Worm (Caenorhabditis elegans) whole organism, early embryonic: ENCODE results near the gene ncx-3.
"Not testable (repeated sequence)": the region's sequence is repeated elsewhere in the genome, so short reads cannot be mapped to it uniquely, and the experiment has no call there.

Source experiments
- B0310.2 ChIP-seq: sonication (generic microtip); optimal IDR thresholded peaks from 2 replicates; lab custom pipeline; 2016; ENCODE audit warnings: mild to moderate bottlenecking, missing genetic modification characterization, missing compliant biosample characterization
- F13C5.2 ChIP-seq: sonication (generic microtip); optimal IDR thresholded peaks from 2 replicates; lab custom pipeline; 2017; ENCODE audit warnings: mild to moderate bottlenecking, missing genetic modification characterization, inconsistent platforms, missing compliant biosample characterization
- aly-1 ChIP-seq: sonication (generic microtip); optimal IDR thresholded peaks from 2 replicates; lab custom pipeline; 2016; ENCODE audit warnings: missing genetic modification characterization, missing compliant biosample characterization
- ama-1 ChIP-seq: fragments of 150-350 bp; optimal IDR thresholded peaks from 2 replicates; lab custom pipeline; 2014
- ceh-13 ChIP-seq: fragments of 200-800 bp; sonication (Bioruptor generic); optimal IDR thresholded peaks from 2 replicates; lab custom pipeline; 2018; ENCODE audit warnings: mild to moderate bottlenecking, missing genetic modification characterization, missing compliant biosample characterization
- ceh-36 ChIP-seq: sonication (generic microtip); optimal IDR thresholded peaks from 2 replicates; lab custom pipeline; 2016; ENCODE audit warnings: missing genetic modification characterization, inconsistent platforms, missing compliant biosample characterization
- ets-7 ChIP-seq: sonication (generic microtip); optimal IDR thresholded peaks from 2 replicates; lab custom pipeline; 2016; ENCODE audit warnings: missing genotype, missing genetic modification characterization, missing compliant biosample characterization
- flt-1 ChIP-seq: fragments of 200-800 bp; sonication (Bioruptor generic); IDR thresholded peaks from 2 replicates; pipeline ENCODE4 v1.3.6; 2022; ENCODE audit warnings: missing genetic modification characterization, missing compliant biosample characterization
- hmbx-1 ChIP-seq: sonication (generic microtip); optimal IDR thresholded peaks from 2 replicates; lab custom pipeline; 2016; ENCODE audit warnings: mild to moderate bottlenecking, missing genetic modification characterization, missing compliant biosample characterization
- hmg-4 ChIP-seq: fragments of 200-800 bp; sonication (Bioruptor generic); optimal IDR thresholded peaks from 2 replicates; lab custom pipeline; 2018; ENCODE audit warnings: mild to moderate bottlenecking, missing genetic modification characterization, missing compliant biosample characterization
- hnd-1 ChIP-seq: sonication (generic microtip); optimal IDR thresholded peaks from 2 replicates; lab custom pipeline; 2016; ENCODE audit warnings: missing genetic modification characterization, missing compliant biosample characterization
- pes-1 ChIP-seq: fragments of 200-800 bp; sonication (Bioruptor generic); IDR thresholded peaks from 2 replicates; pipeline ENCODE4 v1.3.6; 2022; ENCODE audit warnings: missing genetic modification reagents, missing genetic modification characterization, missing compliant biosample characterization
- scrt-1 ChIP-seq: fragments of 200-800 bp; sonication (Bioruptor generic); IDR thresholded peaks from 2 replicates; pipeline ENCODE4 v1.3.6; 2022; ENCODE audit warnings: missing genetic modification characterization, missing compliant biosample characterization
- sea-1 ChIP-seq: fragments of 200-800 bp; sonication (Bioruptor generic); conservative IDR thresholded peaks from 2 replicates; pipeline ENCODE4 v1.3.6; 2022; ENCODE audit warnings: missing genetic modification characterization, missing compliant biosample characterization
- tbx-11 ChIP-seq: fragments of 200-800 bp; sonication (Bioruptor generic); IDR thresholded peaks from 2 replicates; pipeline ENCODE4 v1.3.6; 2022; ENCODE audit warnings: missing genetic modification characterization, missing compliant biosample characterization
- tbx-37 ChIP-seq: fragments of 200-800 bp; sonication (Bioruptor generic); conservative IDR thresholded peaks from 2 replicates; pipeline ENCODE4 v1.3.6; 2022; ENCODE audit warnings: missing genetic modification reagents, missing genetic modification characterization, missing compliant biosample characterization
- tra-4 ChIP-seq: sonication (generic microtip); optimal IDR thresholded peaks from 2 replicates; lab custom pipeline; 2017; ENCODE audit warnings: missing genetic modification characterization, missing compliant biosample characterization

ncx-3 gene

DNA sequence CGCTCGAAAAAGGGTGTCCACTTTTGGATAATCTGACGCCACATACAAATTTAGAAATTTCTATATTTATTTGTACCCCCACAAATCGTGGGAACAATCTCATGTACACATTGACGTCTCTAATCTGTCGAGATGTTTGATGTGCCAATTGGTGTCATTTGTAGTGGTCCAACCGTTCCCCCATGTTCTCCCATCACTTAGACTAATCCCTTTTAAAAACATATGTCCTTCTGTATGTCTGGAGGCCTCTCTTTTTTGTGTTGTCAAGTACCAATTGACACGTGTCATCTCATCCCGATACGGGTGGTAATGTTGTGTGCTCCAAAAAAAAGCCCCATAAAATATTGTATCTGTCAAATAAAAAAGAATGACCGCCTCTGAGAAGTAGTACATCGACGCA lies 28.9 kb downstream of the ncx-3 start:
- TF ChIP-seq sea-1 (GFP tag; lab: Robert Waterston, UW): no peak
- TF ChIP-seq hmg-4: no peak
- TF ChIP-seq hnd-1 (tag; lab: Kevin White, UChicago): no peak
- peak; percentile 6 for TF ChIP-seq ceh-36 (tag; lab: Kevin White, UChicago)
- TF ChIP-seq flt-1 (GFP tag; lab: Robert Waterston, UW): no peak

DNA sequence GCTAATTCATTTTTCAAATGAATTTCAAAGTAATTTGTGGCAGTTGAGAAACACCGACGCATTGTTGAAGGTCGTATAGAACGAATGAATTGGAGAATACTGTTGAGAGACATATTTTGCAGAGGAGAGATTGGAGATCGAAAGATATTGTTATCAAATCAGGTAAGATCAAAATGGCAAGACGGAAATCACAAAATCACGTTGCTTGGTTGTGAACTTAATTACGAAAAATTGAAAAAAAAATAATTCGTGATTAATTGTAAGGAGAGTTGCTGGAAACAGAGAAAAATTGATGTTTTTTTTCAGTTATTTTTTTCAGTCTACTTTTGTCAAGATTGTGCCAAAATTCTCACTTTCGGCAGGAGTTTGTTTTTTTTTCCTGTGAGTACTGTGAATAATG lies 33.6 kb downstream of the ncx-3 start, which contains the start of gene T25B9.1:
T25B9.1 (minus strand) TSS at position 101 of the 400 bp plus-strand sequence.
- TF ChIP-seq aly-1 (tag; lab: Kevin White, UChicago) (no peak), pes-1 (no peak), sea-1 (GFP tag; lab: Robert Waterston, UW) (no peak), F13C5.2 (tag; lab: Kevin White, UChicago) (no peak), ceh-36 (tag; lab: Kevin White, UChicago) (no peak), tra-4 (tag; lab: Kevin White, UChicago) (no peak), scrt-1 (GFP tag; lab: Robert Waterston, UW) (no peak), ama-1 (lab: Kevin White, UChicago) (no peak), ceh-13 (no peak), hmbx-1 (tag; lab: Kevin White, UChicago) (no peak), hmg-4 (no peak), tbx-37 (GFP tag; lab: Robert Waterston, UW) (no peak), ets-7 (tag; lab: Kevin White, UChicago) (no peak), hnd-1 (tag; lab: Kevin White, UChicago) (no peak), B0310.2 (tag; lab: Kevin White, UChicago) (no peak), tbx-11 (no peak), flt-1 (GFP tag; lab: Robert Waterston, UW) (no peak)

DNA sequence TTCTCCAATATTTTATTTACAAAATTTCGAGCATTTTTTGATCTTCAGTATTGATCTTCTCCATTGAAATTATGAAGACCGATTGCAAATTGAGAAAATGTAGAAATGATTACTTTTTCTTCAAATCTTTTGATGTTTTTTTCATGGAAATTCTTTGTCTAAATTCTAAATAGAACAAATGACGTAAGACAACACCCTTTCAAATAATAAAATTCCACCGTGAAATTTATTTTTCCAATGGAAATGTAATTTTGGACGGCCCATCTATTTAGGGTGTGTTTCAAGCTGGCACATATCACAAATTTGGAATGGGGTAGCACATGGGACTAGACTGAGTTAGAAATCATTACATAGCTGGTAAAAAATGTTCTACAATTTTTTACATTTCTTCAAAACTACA lies 35.3 kb downstream of the ncx-3 start, which contains the start of gene T25B9.2:
T25B9.2 (minus strand) TSS at position 101 of the 400 bp plus-strand sequence.
- TF ChIP-seq sea-1 (GFP tag; lab: Robert Waterston, UW); tbx-37 (GFP tag; lab: Robert Waterston, UW); pes-1: not testable (repeated sequence)

DNA sequence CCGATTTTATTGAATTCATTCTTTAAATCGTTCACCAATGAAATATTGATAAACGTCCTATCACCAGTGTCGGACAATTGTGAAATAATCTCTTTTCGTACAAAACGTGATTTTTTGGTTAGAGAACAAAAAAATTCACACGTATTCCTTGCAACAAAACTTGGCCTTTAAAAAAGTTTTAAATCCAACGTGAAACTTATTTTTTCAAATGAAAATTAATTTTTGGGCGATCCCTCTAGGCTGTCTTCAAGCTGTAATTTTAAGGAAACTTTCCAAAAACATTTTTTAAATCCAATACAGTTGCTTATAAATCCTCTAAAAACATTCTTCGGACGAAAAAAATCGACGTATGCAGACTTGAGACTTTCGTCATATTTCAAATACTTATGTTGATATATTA lies 38.2 kb downstream of the ncx-3 start, which contains the start of gene T25B9.5:
T25B9.5 (minus strand) TSS at position 101 of the 400 bp plus-strand sequence.
- TF ChIP-seq hmg-4 (no peak), hnd-1 (tag; lab: Kevin White, UChicago) (no peak), tra-4 (tag; lab: Kevin White, UChicago) (no peak), scrt-1 (GFP tag; lab: Robert Waterston, UW) (no peak), tbx-37 (GFP tag; lab: Robert Waterston, UW) (no peak), hmbx-1 (tag; lab: Kevin White, UChicago) (no peak), sea-1 (GFP tag; lab: Robert Waterston, UW) (no peak), pes-1 (no peak)

DNA sequence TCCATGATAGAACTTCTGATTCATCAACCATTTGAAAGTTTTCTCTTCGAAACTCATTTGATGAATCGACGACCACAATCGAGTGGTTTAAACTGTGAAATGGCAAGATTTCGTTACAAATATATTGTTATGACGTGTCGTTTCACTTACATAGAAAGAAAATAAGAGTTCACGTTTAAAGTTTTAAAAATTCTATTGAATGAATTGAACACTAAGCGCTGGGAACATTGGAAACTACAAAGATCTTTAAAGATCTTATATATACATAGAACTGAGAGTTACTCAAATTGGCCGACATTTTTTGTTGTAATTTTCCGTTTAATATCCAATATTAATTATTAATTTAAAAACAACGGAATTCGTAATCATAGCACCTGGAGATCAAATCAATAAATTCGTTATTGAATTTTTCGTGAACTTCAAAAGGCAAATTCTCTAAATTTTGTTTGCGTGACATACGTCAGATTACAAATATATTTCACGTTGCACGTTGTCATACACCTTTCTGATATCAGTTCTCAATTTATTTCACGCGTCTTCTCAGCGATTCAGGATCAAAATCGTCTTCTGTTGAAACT lies 41.3 kb downstream of the ncx-3 start, which contains the start of the genes T25B9.4 and T25B9.6:
T25B9.4 (minus strand) TSS at position 101 of the 578 bp plus-strand sequence.
T25B9.6 (plus strand) TSS at position 528 of the 578 bp plus-strand sequence.
- TF ChIP-seq pes-1 (no peak), scrt-1 (GFP tag; lab: Robert Waterston, UW) (no peak), flt-1 (GFP tag; lab: Robert Waterston, UW) (no peak), hmg-4 (no peak), ama-1 (lab: Kevin White, UChicago) (no peak), ets-7 (tag; lab: Kevin White, UChicago) (no peak), sea-1 (GFP tag; lab: Robert Waterston, UW) (no peak), tbx-11 (no peak), aly-1 (tag; lab: Kevin White, UChicago) (no peak), hmbx-1 (tag; lab: Kevin White, UChicago) (no peak), ceh-36 (tag; lab: Kevin White, UChicago) (no peak), tra-4 (tag; lab: Kevin White, UChicago) (no peak), F13C5.2 (tag; lab: Kevin White, UChicago) (no peak), ceh-13 (no peak), tbx-37 (GFP tag; lab: Robert Waterston, UW) (no peak), B0310.2 (tag; lab: Kevin White, UChicago) (no peak), hnd-1 (tag; lab: Kevin White, UChicago) (no peak)

DNA sequence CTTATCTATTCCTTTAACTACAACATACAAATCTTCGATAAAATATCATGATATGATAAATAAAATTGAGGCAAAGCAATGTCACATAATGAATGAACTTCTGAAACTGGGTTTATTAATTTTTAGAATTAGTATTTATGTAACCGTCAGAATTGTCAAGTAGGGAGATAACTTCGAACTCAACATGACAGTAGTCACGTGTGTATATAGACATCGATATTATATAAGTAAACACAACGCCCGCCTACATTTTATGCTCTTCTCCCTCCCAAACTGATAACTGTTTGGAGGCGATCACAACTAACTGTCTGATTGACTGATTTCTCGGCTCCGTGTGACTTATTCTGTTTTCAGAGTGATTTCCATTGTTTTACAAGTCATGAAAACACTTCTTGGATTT lies 44.9 kb downstream of the ncx-3 start, which contains the start of gene ugt-54:
ugt-54 (plus strand) TSS at position 355 of the 400 bp plus-strand sequence.
- no peak for TF ChIP-seq tbx-11
- no peak for TF ChIP-seq tra-4 (tag; lab: Kevin White, UChicago)
- TF ChIP-seq pes-1: no peak
- TF ChIP-seq hnd-1 (tag; lab: Kevin White, UChicago): no peak
- TF ChIP-seq aly-1 (tag; lab: Kevin White, UChicago): no peak
- TF ChIP-seq flt-1 (GFP tag; lab: Robert Waterston, UW): no peak
- TF ChIP-seq hmg-4: no peak
- no peak for TF ChIP-seq B0310.2 (tag; lab: Kevin White, UChicago)
- TF ChIP-seq hmbx-1 (tag; lab: Kevin White, UChicago): no peak

DNA sequence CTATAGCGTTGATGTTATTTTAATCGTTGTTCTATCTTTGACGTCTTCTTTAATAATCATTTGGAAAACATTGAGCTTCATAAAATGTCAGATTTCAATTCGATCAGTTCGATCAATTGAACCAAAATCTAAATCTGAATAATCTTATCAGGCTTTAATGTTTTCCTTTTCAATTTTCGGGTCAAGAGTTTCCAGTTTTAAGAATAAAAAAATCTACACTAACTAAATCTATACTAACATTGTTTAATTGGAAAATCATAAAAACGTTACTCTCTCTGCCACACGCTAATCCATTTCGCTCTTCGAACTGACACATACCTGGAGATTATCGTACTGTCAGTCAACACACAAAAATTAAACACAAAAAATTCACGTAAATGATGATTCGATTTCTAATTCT lies 47.8 kb downstream of the ncx-3 start, which contains the start of gene T25B9.11:
T25B9.11 (plus strand) TSS at position 301 of the 400 bp plus-strand sequence.
- TF ChIP-seq hmbx-1 (tag; lab: Kevin White, UChicago): no peak
- TF ChIP-seq F13C5.2 (tag; lab: Kevin White, UChicago): no peak
- no peak for TF ChIP-seq ama-1 (lab: Kevin White, UChicago)
- no peak for TF ChIP-seq ceh-36 (tag; lab: Kevin White, UChicago)
- no peak for TF ChIP-seq tra-4 (tag; lab: Kevin White, UChicago)
- TF ChIP-seq hmg-4: no peak
- no peak for TF ChIP-seq sea-1 (GFP tag; lab: Robert Waterston, UW)
- TF ChIP-seq pes-1: no peak
- no peak for TF ChIP-seq B0310.2 (tag; lab: Kevin White, UChicago)
- no peak for TF ChIP-seq scrt-1 (GFP tag; lab: Robert Waterston, UW)
- TF ChIP-seq ceh-13: no peak
- TF ChIP-seq ets-7 (tag; lab: Kevin White, UChicago): no peak
- no peak for TF ChIP-seq tbx-11
